Fruit fly (Drosophila melanogaster): ENCODE results near the gene CG32277.

DNA sequence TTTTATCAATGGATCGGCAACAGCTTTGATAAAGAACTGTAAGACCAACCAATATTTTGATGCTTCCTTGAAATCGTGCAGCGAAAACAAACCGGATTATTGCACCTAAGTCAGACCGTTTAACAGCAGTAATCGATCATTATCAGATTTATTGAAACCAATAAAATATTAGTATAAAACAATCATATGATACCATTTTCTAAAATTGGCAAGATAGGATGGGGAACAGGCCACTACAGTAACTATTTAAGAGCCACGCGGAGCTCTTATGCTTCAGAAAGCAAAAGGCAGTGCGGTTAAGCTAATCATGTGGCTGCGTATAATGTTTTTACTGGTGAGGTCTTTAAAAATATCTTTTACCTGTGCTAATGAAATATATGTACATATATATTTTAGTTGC is 18.9 kb downstream of the CG32277 start, which contains the start of gene CG32284:
- TF ChIP-seq lz (GFP tag; optimal IDR thresholded peaks at IDR 0.05) (no peak), CG10669 (GFP tag; optimal IDR thresholded peaks at IDR 0.05) (no peak)
